Fruit fly (Drosophila melanogaster): ENCODE measurements around the gene grk.

Gene grk

dm6 chr2L:8403286-8404270 lies 29.8 kb downstream of the grk start, which contains the start of gene emb (continued):
- TF ChIP-seq Stat92E (GFP tag; optimal IDR thresholded peaks at IDR 0.05) (no peak), CG8765 (GFP tag; IDR thresholded peaks at IDR 0.05) (no peak), al (GFP tag; IDR thresholded peaks at IDR 0.05) (peak; percentile 37; the same call in 1 of the 2 replicates), emc (GFP tag; optimal IDR thresholded peaks at IDR 0.05) (no peak), CG4328 (GFP tag; optimal IDR thresholded peaks at IDR 0.05) (peak; percentile 40), Vsx1 (GFP tag; optimal IDR thresholded peaks at IDR 0.05) (no peak), CG34224 (GFP tag; IDR thresholded peaks at IDR 0.05; ENCODE audit: partially characterized antibody) (peak; percentile 95), CG3995 (GFP tag; optimal IDR thresholded peaks at IDR 0.05) (peak; percentile 47), CG14710 (tag; optimal IDR thresholded peaks at IDR 0.05) (peak; percentile 97), org-1 (GFP tag; optimal IDR thresholded peaks at IDR 0.05) (no peak), Jarid2 (GFP tag; optimal IDR thresholded peaks at IDR 0.05) (no peak), fd64A (GFP tag; optimal IDR thresholded peaks at IDR 0.05) (peak; percentile 2), unc-4 (GFP tag; IDR thresholded peaks at IDR 0.05; ENCODE audit: partially characterized antibody) (peak; percentile 87), fu2 (GFP tag; optimal IDR thresholded peaks at IDR 0.05) (peak; percentile 64), amos (GFP tag; IDR thresholded peaks at IDR 0.05; ENCODE audit: partially characterized antibody) (peak; percentile 94), CG11247 (GFP tag; IDR thresholded peaks at IDR 0.05) (peak; percentile 37; the same call in 1 of the 2 replicates), ind (GFP tag; optimal IDR thresholded peaks at IDR 0.05) (peak; percentile 37), sens (GFP tag) (peak; percentile 88), Dbx (GFP tag; IDR thresholded peaks at IDR 0.05) (0 out of 3 replicates have a peak, but pooled peaks have one; percentile 57), tup (GFP tag; optimal IDR thresholded peaks at IDR 0.05) (no peak), Ptx1 (GFP tag; IDR thresholded peaks at IDR 0.05) (0 out of 2 replicates have a peak, but pooled peaks have one; percentile 2), gcm (GFP tag; optimal IDR thresholded peaks at IDR 0.05) (no peak), ERR (GFP tag; optimal IDR thresholded peaks at IDR 0.05) (no peak), CG33557 (GFP tag; optimal IDR thresholded peaks at IDR 0.05) (no peak), hb (GFP tag; IDR thresholded peaks at IDR 0.05; ENCODE audit: partially characterized antibody) (peak; percentile 99), trh (GFP tag; optimal IDR thresholded peaks at IDR 0.05) (no peak), sima (GFP tag; optimal IDR thresholded peaks at IDR 0.05) (no peak), Neu2 (GFP tag; optimal IDR thresholded peaks at IDR 0.05; ENCODE audit: borderline replicate concordance) (no peak), gro (GFP tag; optimal IDR thresholded peaks at IDR 0.05) (no peak), CG9932 (GFP tag; IDR thresholded peaks at IDR 0.05) (peak; percentile 62), Hr39 (optimal IDR thresholded peaks at IDR 0.05) (no peak), CG34376 (GFP tag; optimal IDR thresholded peaks at IDR 0.05) (peak; percentile 24), pfk (GFP tag; optimal IDR thresholded peaks at IDR 0.05) (no peak), slp2 (GFP tag; optimal IDR thresholded peaks at IDR 0.05) (peak; percentile 27), cg (GFP tag; optimal IDR thresholded peaks at IDR 0.05) (peak; percentile 99), Ets65A (GFP tag) (peak; percentile 94), CG32532 (GFP tag; IDR thresholded peaks at IDR 0.05) (peak; percentile 39; the same call in 1 of the 2 replicates), bab2 (GFP tag; optimal IDR thresholded peaks at IDR 0.05) (peak; percentile 43), CG11085 (GFP tag; IDR thresholded peaks at IDR 0.05) (no peak), CG2199 (GFP tag; IDR thresholded peaks at IDR 0.05) (no peak), Max (GFP tag; optimal IDR thresholded peaks at IDR 0.05) (peak; percentile 49), slou (GFP tag; optimal IDR thresholded peaks at IDR 0.05) (peak; percentile 2), Ada2b (GFP tag; IDR thresholded peaks at IDR 0.05) (no peak), CG13424 (tag; optimal IDR thresholded peaks at IDR 0.05) (peak; percentile 26), row (GFP tag; IDR thresholded peaks at IDR 0.05) (peak; percentile 76), ken (GFP tag; IDR thresholded peaks at IDR 0.05) (no peak), CG4424 (GFP tag; optimal IDR thresholded peaks at IDR 0.05) (peak; percentile 73), knrl (GFP tag; IDR thresholded peaks at IDR 0.05; ENCODE audit: partially characterized antibody) (peak; percentile 90), klu (GFP tag; IDR thresholded peaks at IDR 0.05) (no peak)

Data from whole organism, embryonic.